Fruit fly (Drosophila melanogaster): ENCODE data around the gene CG7518.

DNA sequence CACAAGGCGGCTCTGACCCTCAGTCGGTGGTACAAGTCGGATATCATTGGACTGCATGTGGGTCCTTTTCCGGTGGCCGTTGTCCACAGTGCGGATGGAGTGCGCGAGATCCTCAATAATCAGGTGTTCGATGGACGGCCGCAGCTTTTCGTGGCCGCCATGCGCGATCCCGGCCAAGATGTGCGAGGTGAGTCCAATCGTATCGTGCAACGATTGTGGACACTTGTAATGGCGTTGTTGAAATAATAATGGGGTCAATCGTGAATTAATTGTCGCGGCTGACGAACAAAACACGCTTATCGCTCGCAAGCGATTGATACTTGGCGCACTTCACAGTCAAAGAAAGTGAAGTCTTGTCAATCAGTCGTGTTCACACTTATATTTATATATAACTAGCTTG, 33.8 kb upstream of the CG7518 start:
- TF ChIP-seq pan (optimal IDR thresholded peaks at IDR 0.05) (no peak), EcR (GFP tag; optimal IDR thresholded peaks at IDR 0.05) (no peak), psq (optimal IDR thresholded peaks at IDR 0.05) (no peak)
